Fruit fly (Drosophila melanogaster) whole organism, pupa: ENCODE results near the gene CG4592.

ENCODE experiments used
- CG10348 ChIP-seq: fragments of 200-800 bp; sonication (Bioruptor generic); IDR thresholded peaks from 2 replicates; pipeline ENCODE4 v1.3.6; 2022; ENCODE audit warnings: missing biosample characterization, missing genetic modification characterization
- CG12605 ChIP-seq: fragments of 200-800 bp; sonication (Bioruptor generic); IDR thresholded peaks from 2 replicates; pipeline ENCODE4 v1.3.6; 2022; ENCODE audit warnings: missing biosample characterization, missing genetic modification characterization
- CG14655 ChIP-seq: fragments of 200-800 bp; sonication (Bioruptor generic); optimal IDR thresholded peaks from 3 replicates; lab custom pipeline; 2017; ENCODE audit warnings: mild to moderate bottlenecking, missing biosample characterization, missing genetic modification reagents, missing genetic modification characterization
- CG34367 ChIP-seq: fragments of 200-800 bp; sonication (Bioruptor generic); optimal IDR thresholded peaks from 2 replicates; lab custom pipeline; 2018; ENCODE audit warnings: missing biosample characterization, mild to moderate bottlenecking, missing genetic modification characterization
- CG4496 ChIP-seq: fragments of 200-800 bp; sonication (Bioruptor generic); IDR thresholded peaks from 3 replicates; pipeline ENCODE4 v1.3.6; 2022; ENCODE audit warnings: missing biosample characterization, missing genetic modification characterization
- CG9948 ChIP-seq: fragments of 200-800 bp; sonication (Bioruptor generic); optimal IDR thresholded peaks from 2 replicates; lab custom pipeline; 2018; ENCODE audit warnings: missing biosample characterization, mild to moderate bottlenecking, missing genetic modification characterization, moderate library complexity
- D1 ChIP-seq: fragments of 200-800 bp; sonication (Bioruptor generic); optimal IDR thresholded peaks from 2 replicates; lab custom pipeline; 2018; ENCODE audit warnings: missing biosample characterization, mild to moderate bottlenecking, missing genetic modification characterization, moderate library complexity
- EcR ChIP-seq: fragments of 200-800 bp; sonication (Bioruptor generic); optimal IDR thresholded peaks from 3 replicates; lab custom pipeline; 2019; ENCODE audit warnings: missing biosample characterization, missing genetic modification characterization, mild to moderate bottlenecking, moderate library complexity, missing genetic modification reagents
- Ets98B ChIP-seq: fragments of 200-800 bp; sonication (Bioruptor generic); IDR thresholded peaks from 2 replicates; pipeline ENCODE4 v1.3.6; 2022; ENCODE audit warnings: missing biosample characterization, missing genetic modification characterization
- Pif1A ChIP-seq: fragments of 200-800 bp; sonication (Bioruptor generic); optimal IDR thresholded peaks from 3 replicates; lab custom pipeline; 2016; ENCODE audit warnings: missing biosample characterization, missing genetic modification characterization
- Pif1B ChIP-seq: fragments of 200-800 bp; sonication (Bioruptor generic); optimal IDR thresholded peaks from 3 replicates; lab custom pipeline; 2016; ENCODE audit warnings: missing biosample characterization, missing genetic modification characterization
- fd96Ca ChIP-seq: fragments of 200-800 bp; sonication (Bioruptor generic); IDR thresholded peaks from 3 replicates; pipeline ENCODE4 v1.3.6; 2022; ENCODE audit warnings: missing biosample characterization, missing genetic modification characterization
- rn ChIP-seq: fragments of 200-800 bp; sonication (Bioruptor generic); IDR thresholded peaks from 2 replicates; pipeline ENCODE4 v1.3.6; 2022; ENCODE audit warnings: missing biosample characterization, missing genetic modification characterization

DNA sequence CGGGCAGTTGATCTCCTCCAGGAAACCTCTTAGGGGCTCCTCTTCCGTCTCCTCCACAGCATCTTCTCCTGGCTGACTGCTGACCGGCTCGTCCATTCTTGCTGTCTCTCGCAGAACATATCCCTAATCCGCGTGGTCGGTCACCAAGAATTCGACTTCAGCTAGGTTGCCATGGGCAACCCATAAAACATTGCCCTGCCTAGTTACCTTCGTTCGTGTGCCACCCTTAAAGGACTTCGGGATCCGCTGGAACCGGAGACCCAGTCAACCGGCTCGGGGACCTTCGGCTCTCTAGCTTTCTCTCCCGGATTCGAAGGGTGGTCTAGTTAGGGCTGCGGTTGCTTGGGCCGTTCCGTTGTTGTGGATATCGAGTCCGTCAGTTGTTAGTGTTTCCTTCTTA lies 3.3 kb downstream of the CG4592 start, which contains the start of the genes TbCMF46 and CG42366:
- no peak for TF ChIP-seq CG14655 (GFP tag; lab: Kevin White, UChicago)
- no peak for TF ChIP-seq Pif1A
- TF ChIP-seq rn (GFP tag; lab: Robert Waterston, UW) = no peak
- no peak for TF ChIP-seq CG9948
- no peak for TF ChIP-seq fd96Ca (GFP tag; lab: Robert Waterston, UW)
- no peak for TF ChIP-seq Ets98B
- TF ChIP-seq CG10348 (GFP tag; lab: Robert Waterston, UW) = no peak
- TF ChIP-seq CG12605 = no peak
- TF ChIP-seq Pif1B = no peak
- no peak for TF ChIP-seq D1 (tag; lab: Kevin White, UChicago)
- TF ChIP-seq CG34367 = no peak
- TF ChIP-seq CG4496 (GFP tag; lab: Robert Waterston, UW) = no peak
- no peak for TF ChIP-seq EcR (GFP tag; lab: Kevin White, UChicago)
